Worm (Caenorhabditis elegans): ENCODE data around the gene fbxa-3.
"Not testable (repeated sequence)": the region's sequence is repeated elsewhere in the genome, so short reads cannot be mapped to it uniquely, and the experiment has no call there.

Gene fbxa-3

DNA sequence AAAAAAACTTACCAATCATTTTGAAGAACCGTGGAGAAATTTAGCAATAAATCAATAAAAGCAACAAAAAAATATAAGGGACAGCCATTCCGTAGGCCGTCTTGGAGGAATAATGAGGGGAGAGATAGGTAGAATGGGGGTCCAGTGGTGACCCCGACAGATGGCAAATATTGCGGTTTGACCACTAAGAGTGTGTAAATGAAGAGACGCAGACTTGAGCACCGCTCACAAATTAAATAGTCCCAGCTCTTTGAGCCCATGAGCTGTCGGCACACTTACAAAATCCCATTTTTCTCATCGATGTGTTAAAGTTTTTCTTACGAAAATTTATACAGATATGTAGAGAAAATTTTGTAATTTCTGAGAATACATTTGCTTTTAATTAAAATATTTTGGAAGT is at the start of gene fbxa-3:
fbxa-3 (minus strand) TSS at position 101 of the 400 bp plus-strand sequence.
- no peak for TF ChIP-seq unc-62 (GFP tag; optimal IDR thresholded peaks at IDR 0.05)

DNA sequence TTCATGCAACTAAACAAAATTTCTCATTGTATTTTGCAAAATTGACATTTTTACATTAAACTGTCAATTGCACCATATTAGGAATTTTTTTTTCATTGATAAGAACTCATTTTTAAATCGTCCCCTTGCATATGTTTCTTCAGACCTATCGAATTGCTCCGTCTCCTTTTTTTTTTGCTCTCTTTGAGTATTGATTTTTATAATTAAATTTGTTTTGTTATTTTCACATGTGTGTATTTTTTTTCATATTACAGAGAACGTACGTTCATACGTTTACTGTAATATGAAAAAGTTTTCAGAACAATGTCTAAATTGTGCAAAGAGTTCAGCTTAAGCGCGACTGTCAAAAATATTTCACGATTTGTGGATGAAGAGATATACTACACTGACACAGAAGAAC is 48.4 kb upstream of the fbxa-3 start, which contains the start of gene math-14:
math-14 (plus strand) TSS at position 301 of the 400 bp plus-strand sequence.
- no peak for TF ChIP-seq unc-62 (GFP tag; optimal IDR thresholded peaks at IDR 0.05)

DNA sequence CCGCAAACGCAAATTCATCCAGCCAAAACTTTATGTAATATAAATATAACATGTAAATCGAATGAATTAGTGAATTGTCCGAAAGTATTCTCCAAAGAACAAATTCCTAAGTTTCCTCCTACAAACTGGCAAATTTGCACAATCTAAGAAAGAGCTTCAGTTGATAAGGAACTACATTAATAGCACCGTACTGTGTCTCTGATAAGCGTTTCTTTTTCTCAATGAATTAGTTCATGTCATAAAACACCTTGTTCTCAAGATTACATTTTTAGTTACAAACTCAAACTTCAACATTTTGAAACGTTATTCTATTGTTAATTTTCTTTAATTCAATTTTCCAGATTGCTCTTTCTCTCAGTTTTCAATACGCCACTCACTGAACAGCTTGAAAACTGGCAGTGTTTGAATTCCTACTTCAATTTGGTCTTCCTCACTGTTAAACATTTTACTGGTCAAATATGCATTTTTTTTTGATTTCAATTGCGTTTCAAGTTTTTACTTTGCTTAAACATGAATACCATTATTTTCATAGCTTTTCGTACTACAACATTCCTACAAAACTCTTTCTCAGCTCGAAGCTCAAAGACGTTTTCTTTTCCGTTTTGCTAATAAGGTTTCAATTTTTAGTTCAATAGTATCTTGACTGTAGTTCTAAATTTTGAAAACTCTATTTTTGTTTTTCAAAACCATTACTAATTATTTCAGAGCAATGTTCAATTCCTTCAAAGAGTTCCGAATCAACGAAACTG is 45.2 kb upstream of the fbxa-3 start, which contains the start of gene math-15:
math-15 (plus strand) TSS at position 699 of the 749 bp plus-strand sequence.
- no peak for TF ChIP-seq unc-62 (GFP tag; optimal IDR thresholded peaks at IDR 0.05)

DNA sequence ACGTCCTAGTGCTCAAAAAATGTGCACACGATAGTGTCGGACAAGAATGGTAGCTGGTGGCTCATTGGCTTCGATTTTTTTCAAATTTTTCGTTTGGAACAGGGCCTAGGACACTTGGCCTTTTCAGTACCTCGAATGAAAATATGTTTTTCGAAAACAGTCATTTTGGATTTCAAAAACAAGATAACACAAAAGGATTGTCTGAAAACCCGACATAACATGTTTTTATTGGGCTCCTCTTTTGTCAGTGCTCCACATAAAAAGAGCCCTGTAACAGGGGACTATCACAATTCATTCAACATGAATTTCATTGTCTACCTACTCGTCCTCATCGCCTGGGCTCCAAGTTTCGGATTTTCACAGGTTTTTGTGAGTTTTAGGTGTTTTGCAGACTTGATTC is 43.6 kb upstream of the fbxa-3 start, which contains the start of gene C16C4.17:
C16C4.17 (plus strand) TSS at position 301 of the 400 bp plus-strand sequence.
- no peak for TF ChIP-seq unc-62 (GFP tag; optimal IDR thresholded peaks at IDR 0.05)

DNA sequence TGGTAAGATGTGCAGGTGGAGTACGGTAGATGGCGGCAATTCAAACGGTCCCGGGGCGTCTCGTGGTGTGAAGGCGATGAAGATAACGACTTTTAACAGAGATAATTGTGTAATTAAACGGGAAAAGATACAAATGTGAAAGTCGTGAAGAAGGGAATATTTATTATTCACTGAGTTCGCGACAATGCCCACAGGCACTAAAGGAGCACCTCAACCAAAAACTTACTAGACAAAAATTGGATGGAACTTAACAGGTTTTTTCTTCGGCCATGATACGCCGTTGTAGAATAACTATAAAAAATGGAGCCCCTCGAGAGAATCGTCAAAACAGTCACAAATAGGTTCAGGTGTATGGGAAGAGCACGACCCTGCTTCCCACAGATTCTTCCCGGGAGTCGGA is 41.7 kb upstream of the fbxa-3 start, which contains the start of gene fbxb-98:
fbxb-98 (plus strand) TSS at position 301 of the 400 bp plus-strand sequence.
- TF ChIP-seq unc-62 (GFP tag; optimal IDR thresholded peaks at IDR 0.05) = not testable (repeated sequence)

DNA sequence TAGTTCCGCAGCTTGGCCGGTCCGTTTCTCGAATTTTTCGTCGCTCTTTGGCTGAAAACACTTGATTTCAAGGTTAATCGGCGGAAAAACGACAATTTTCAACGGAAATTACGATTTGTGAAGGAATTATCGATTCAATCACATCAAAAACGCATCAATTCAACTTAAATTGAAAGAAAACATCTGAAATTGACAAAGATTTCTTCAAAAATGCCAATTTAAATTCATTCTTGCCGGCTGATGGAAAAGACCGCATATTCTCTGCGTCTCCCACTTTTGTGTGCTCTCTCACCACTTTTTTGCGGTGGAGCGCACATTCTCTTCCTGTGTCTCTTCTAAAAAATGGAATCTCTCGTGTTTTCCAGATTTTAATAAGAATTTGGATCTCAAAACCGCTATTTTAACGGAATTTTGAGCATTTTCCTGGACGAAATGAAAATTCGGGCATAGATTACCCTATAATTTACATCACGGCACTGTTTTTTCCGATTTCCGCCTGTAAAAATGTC is 40.7 kb upstream of the fbxa-3 start, which contains the start of gene C16C4.18:
C16C4.18 (minus strand) TSS at position 51 of the 509 bp plus-strand sequence.
- not testable (repeated sequence) for TF ChIP-seq unc-62 (GFP tag; optimal IDR thresholded peaks at IDR 0.05)

DNA sequence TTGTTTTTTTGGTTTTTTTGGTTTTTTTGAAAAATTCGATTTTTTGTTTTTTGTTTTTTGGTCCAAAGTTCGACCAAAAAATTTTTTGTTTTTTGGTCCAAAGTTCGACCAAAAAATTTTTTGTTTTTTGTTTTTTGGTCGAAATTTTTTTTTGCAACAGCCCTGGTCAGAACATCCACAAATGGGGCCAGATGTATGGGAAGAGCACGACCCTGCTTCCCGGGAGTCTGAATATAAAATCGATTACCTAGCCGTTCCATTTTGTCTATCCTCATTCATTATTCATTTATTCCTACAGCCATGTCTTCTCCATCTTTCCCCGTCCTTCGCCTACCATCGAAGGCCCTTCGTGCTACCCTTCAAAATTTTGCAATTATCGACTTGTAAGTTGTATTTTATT is 33.4 kb upstream of the fbxa-3 start, which contains the start of gene fbxb-95:
fbxb-95 (plus strand) TSS at position 301 of the 400 bp plus-strand sequence.
- not testable (repeated sequence) for TF ChIP-seq unc-62 (GFP tag; optimal IDR thresholded peaks at IDR 0.05)

DNA sequence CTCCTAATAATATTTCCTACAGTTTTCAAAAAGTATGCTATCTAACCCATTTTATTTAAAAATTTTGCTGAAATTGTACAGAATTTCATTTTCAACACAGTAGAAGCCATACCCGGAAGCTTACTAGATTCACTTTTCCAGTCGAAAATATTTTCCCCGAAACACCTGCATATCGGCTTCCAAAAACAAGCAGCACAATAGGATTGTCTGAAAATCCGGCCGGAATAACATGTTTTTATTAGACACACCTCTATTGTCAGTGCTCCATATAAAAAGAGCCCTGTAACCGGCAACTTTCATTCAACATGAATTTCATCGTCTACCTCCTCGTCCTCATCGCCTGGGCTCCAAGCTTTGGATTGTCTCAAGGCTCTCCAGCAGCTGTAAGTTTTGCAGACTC is 31.8 kb upstream of the fbxa-3 start, which contains the start of gene C52E2.2:
C52E2.2 (plus strand) TSS at position 301 of the 400 bp plus-strand sequence.
- TF ChIP-seq unc-62 (GFP tag; optimal IDR thresholded peaks at IDR 0.05) = no peak

DNA sequence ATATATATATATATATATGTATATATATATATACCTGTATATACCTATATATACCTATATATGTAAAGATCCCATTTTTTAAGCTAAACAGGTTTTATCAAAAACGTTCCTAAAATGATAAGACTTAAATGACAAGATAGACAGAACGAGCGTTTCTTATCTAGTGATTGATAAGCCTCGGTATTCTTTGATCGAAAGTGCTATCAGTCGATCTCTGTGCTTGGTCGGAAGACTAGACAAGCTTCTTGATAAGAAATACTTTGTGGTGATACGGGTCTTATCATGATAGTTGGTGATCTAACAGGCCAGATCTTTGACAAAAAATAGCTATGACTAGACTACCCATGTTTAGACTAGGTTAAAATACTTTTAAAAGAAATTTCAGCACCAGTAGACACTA is 31.0 kb upstream of the fbxa-3 start:
- no peak for TF ChIP-seq unc-62 (GFP tag; optimal IDR thresholded peaks at IDR 0.05)

DNA sequence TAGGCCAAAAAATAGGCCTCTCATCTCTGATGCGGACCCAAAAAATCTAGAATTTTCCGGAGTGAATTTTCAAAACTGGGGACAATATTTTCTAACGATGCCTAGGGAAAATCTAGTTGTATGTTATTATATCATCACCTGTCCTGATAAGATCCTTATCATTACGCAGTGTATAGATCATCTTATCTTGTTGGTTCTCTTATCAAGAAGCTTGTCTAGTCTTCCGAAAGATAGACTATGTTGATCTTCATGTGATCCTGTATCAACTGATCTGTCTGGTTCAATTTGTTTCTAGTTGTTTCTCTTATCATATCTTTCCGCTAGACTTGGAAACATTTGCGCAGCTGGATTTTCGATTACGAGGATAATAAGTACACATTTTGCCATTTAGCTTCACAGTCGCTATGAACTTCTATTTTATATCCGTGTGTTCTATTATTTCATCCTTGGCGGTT is 30.2 kb upstream of the fbxa-3 start, which contains the start of gene C52E2.3:
C52E2.3 (plus strand) TSS at position 405 of the 455 bp plus-strand sequence.
- TF ChIP-seq unc-62 (GFP tag; optimal IDR thresholded peaks at IDR 0.05) = no peak

DNA sequence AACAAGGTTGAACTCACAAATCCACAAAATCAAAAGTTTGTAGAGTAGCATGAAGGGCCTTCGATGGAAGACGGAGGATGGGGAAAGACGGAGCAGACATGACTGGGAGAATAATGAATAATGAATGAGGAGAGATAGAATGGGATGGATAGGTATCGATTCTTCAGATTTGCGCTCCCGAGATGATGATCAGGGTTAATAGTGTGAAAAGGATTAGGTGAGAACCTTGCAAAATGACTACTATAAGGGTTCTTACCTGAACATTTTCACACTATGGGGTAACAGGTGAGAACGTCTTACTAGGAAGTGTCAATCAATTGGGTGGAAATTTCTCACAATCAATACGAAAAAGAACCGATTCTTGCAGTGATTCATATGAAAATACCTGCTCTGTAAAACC is 29.6 kb upstream of the fbxa-3 start, which contains the start of gene fbxb-96:
fbxb-96 (minus strand) TSS at position 101 of the 400 bp plus-strand sequence.
- TF ChIP-seq unc-62 (GFP tag; optimal IDR thresholded peaks at IDR 0.05) = no peak

DNA sequence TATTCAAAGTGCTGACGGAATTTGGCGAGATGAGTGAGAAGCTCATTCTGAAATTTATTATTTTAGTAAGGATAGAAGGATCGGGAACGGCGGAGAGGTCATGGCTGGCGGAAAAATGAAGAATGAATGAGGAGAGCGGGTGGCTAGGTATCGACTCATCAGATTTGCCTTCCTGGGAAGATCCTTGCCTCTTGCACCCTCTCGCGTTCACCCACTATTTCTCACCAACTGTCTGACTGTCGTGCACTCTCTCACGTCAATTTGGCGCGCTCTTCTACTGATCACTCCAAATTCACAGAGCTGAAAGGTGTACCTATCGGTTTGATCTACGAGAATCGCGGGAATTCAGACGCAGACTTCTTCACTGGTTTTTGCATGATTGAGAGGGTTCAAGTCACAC is 27.4 kb upstream of the fbxa-3 start, which contains the start of gene fbxb-97:
fbxb-97 (minus strand) TSS at position 53 of the 400 bp plus-strand sequence.
- TF ChIP-seq unc-62 (GFP tag; optimal IDR thresholded peaks at IDR 0.05) = no peak

DNA sequence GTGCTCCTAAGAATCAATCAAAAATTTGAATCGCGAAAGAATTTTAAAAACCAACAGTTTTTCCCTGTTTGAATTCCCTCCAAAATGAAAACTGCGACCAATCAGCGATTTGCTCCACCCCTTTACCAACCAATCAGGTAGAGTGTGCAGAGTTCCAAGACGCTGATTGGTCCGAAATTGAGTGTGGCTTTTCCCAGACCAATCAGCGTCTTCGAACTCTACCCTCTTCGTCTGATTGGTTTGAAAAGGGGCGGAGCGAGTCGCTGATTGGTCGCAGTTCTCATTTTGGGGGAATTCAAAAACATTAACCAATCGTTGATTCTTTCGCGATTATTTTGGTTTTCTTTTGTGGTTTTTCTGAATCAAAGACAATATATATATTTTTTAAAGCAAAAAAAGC is 23.9 kb upstream of the fbxa-3 start:
- no peak for TF ChIP-seq unc-62 (GFP tag; optimal IDR thresholded peaks at IDR 0.05)

DNA sequence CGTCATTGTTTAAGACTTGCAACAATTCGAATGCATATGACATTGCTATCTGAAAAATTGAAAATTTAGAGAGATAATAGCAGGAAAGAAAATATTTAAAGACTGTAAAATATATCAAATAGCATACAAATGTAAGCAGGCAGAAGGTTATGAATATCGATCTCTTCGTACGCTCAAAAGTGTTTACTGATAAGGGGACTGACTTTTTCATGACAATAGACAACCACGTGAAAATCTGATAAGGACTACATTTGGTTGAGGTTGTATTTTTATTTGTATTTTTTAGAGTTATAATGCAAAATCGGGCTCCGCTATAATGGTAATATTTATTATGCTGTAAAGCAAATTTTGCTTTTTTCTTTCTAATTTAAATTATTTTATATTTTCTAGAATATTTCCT is 22.2 kb upstream of the fbxa-3 start, which contains the start of the genes C52E2.5 and C52E2.4:
C52E2.5 (minus strand) TSS at position 43 of the 400 bp plus-strand sequence.
C52E2.4 (plus strand) TSS at position 252 of the 400 bp plus-strand sequence.
- no peak for TF ChIP-seq unc-62 (GFP tag; optimal IDR thresholded peaks at IDR 0.05)

DNA sequence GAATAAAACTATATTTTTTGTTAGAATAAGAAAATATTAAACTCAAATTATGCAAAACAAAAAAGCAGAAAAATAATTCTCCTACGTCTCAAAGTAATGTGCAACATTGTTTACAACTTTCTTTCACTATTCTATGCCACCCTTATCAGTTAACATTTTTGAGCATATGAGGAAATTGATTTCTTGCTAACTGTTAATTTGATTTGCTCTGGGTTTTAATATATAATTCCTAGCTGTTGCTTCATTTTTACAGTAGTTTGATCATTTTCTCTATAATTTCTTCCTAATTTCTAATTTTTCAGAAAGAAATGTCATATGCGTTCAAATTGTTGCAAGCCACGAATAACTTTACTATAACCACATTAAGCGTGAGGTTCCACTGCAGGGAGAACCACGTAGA is 15.5 kb upstream of the fbxa-3 start, which contains the start of gene T08E11.1:
T08E11.1 (plus strand) TSS at position 301 of the 400 bp plus-strand sequence.
- no peak for TF ChIP-seq unc-62 (GFP tag; optimal IDR thresholded peaks at IDR 0.05)

DNA sequence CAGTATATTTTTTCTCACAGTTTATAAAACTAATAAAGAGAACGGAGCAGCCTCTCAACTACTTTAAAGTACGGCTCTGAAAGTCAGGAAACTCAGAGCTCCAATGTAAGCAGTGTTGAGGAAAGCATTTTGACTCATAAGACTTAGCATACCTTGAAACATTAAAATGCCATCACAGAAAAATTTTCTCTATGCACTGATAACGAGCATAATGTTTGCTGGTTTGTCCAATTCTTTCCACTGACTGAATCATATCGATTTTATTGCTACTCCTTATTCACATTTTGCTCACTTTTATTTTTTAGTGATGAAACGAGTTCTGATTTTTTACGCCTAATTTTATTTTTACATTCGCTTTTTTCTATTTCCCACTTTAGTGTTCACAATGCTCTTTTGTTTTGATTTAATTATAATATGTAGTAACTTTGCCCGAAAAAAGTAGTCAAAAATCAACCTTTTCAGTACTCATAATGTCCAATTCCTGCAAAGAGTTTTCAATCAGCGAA is 11.3 kb upstream of the fbxa-3 start, which contains the start of gene math-39:
math-39 (plus strand) TSS at position 456 of the 506 bp plus-strand sequence.
- no peak for TF ChIP-seq unc-62 (GFP tag; optimal IDR thresholded peaks at IDR 0.05)

Measured in whole organism, dauer.